Fruit fly (Drosophila melanogaster): ENCODE data around the gene ATPsynO.

DNA sequence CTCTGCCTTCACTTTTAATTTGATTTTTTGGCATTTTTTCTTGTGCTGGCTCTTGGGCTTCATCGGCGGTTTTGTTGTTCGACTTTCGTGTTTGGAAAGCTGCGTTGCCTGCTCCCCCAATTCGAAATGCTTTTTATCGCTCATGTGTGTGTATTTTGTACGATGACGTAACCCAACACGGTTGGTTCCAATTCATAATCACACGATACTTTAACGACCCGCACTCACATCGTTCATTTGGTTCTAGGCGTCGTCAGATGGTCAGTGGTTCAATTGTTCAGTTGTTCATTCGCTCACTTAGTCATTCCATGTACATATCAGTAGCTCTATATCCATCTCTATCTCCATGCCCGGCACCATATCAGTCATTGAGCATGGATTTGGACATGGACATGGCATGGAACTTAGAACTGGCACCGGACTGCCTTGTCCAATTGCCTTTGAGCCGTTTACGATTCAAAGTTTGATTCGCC is 28.5 kb downstream of the ATPsynO start:
- TF ChIP-seq EcR (GFP tag; optimal IDR thresholded peaks at IDR 0.05), result no peak
- no peak for TF ChIP-seq psq (optimal IDR thresholded peaks at IDR 0.05)
- no peak for TF ChIP-seq pan (optimal IDR thresholded peaks at IDR 0.05)
- TF ChIP-seq Dll (optimal IDR thresholded peaks at IDR 0.05), result no peak
- TF ChIP-seq usp (GFP tag; optimal IDR thresholded peaks at IDR 0.05), result no peak
